Fruit fly (Drosophila melanogaster): ENCODE data around the gene wol.

The wol gene

dm6 chr2L:8292159-8292887, 10.5 kb downstream of the wol start (continued):
- TF ChIP-seq ss (GFP tag; optimal IDR thresholded peaks at IDR 0.05): peak in 1 of 2 experiments; percentile 33
- TF ChIP-seq CG10631 (GFP tag; optimal IDR thresholded peaks at IDR 0.05): peak; percentile 57
- TF ChIP-seq vri (GFP tag; optimal IDR thresholded peaks at IDR 0.05): peak; percentile 66
- peak in 1 of 2 experiments; percentile 56 for TF ChIP-seq salr (GFP tag; optimal IDR thresholded peaks at IDR 0.05)
- peak; percentile 93 for TF ChIP-seq svp (GFP tag)
- TF ChIP-seq net (GFP tag; optimal IDR thresholded peaks at IDR 0.05): peak; percentile 58
- TF ChIP-seq Sox15 (GFP tag; optimal IDR thresholded peaks at IDR 0.05): peak; percentile 13
- peak; percentile 95 for TF ChIP-seq CG15336 (GFP tag; IDR thresholded peaks at IDR 0.05)
- peak; percentile 54 for TF ChIP-seq Met (GFP tag; optimal IDR thresholded peaks at IDR 0.05)
- peak; percentile 92 for TF ChIP-seq Hr4 (GFP tag; optimal IDR thresholded peaks at IDR 0.05)
- peak; percentile 11 for TF ChIP-seq Ets21C (GFP tag; optimal IDR thresholded peaks at IDR 0.05)
- peak; percentile 51 for TF ChIP-seq Smox (GFP tag; optimal IDR thresholded peaks at IDR 0.05)
- peak; percentile 92 for TF ChIP-seq CG32006 (GFP tag; optimal IDR thresholded peaks at IDR 0.05)
- peak; percentile 55 for TF ChIP-seq Sox102F (GFP tag; optimal IDR thresholded peaks at IDR 0.05)
- TF ChIP-seq CG8632 (GFP tag; optimal IDR thresholded peaks at IDR 0.05): peak; percentile 59
- peak; percentile 46 for TF ChIP-seq CG31627 (GFP tag; optimal IDR thresholded peaks at IDR 0.05)
- TF ChIP-seq Hr39 (GFP tag; optimal IDR thresholded peaks at IDR 0.05): peak; percentile 59
- peak; percentile 86 for TF ChIP-seq Gug (GFP tag; IDR thresholded peaks at IDR 0.05)
- peak; percentile 66 for TF ChIP-seq lz (GFP tag; optimal IDR thresholded peaks at IDR 0.05)

DNA sequence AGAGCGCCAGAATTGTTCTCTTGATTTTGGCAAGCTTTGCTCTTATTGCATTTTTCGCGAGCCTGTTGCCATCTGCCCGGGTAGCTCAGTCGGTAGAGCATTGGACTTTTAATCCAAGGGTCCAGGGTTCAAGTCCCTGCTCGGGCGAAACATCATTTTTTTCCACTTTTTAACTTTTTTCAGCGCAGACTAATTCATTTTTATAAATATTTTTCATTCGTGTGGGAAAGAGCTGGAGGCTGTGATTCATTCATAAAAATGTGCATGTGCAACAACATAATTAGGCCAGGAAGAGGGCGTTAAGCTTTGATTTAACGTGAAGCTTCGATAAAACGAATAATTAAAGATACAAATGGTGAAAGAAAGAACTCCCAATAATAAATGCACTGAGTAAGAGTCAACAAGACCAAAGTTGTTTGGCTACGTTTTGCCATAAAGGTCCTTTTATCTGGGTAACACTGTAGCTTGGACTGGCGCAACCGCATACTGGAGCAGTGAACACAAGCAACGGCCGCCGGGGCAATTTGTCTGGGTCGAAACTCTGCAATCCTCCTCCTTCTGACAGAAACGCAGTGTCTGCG, 12.0 kb downstream of the wol start:
- peak; percentile 56 for TF ChIP-seq Sox15 (GFP tag; optimal IDR thresholded peaks at IDR 0.05)
- TF ChIP-seq Smox (GFP tag; optimal IDR thresholded peaks at IDR 0.05): peak; percentile 86
- peak; percentile 79 for TF ChIP-seq dsx (GFP tag; optimal IDR thresholded peaks at IDR 0.05; ENCODE audit: poor library complexity, severe bottlenecking)
- TF ChIP-seq Gug (GFP tag; IDR thresholded peaks at IDR 0.05): peak; percentile 76
- no peak for TF ChIP-seq dac (GFP tag; optimal IDR thresholded peaks at IDR 0.05)
- TF ChIP-seq Lpt (GFP tag; optimal IDR thresholded peaks at IDR 0.05): peak; percentile 32
- TF ChIP-seq Sox14 (GFP tag; optimal IDR thresholded peaks at IDR 0.05): peak; percentile 82
- TF ChIP-seq CG11902 (GFP tag; optimal IDR thresholded peaks at IDR 0.05): peak; percentile 77
- peak; percentile 68 for TF ChIP-seq CG11294 (GFP tag; IDR thresholded peaks at IDR 0.05)
- peak; percentile 51 for TF ChIP-seq CG4318 (GFP tag; optimal IDR thresholded peaks at IDR 0.05)
- TF ChIP-seq topi (GFP tag; optimal IDR thresholded peaks at IDR 0.05): peak; percentile 88
- TF ChIP-seq CG10631 (GFP tag; optimal IDR thresholded peaks at IDR 0.05): peak; percentile 75
- TF ChIP-seq Eip93F (GFP tag; optimal IDR thresholded peaks at IDR 0.05): peak; percentile 85
- peak; percentile 87 for TF ChIP-seq lz (GFP tag; optimal IDR thresholded peaks at IDR 0.05)
- peak; percentile 82 for TF ChIP-seq net (GFP tag; optimal IDR thresholded peaks at IDR 0.05)
- peak; percentile 76 for TF ChIP-seq CG32006 (GFP tag; optimal IDR thresholded peaks at IDR 0.05)
- TF ChIP-seq fd59A (GFP tag; optimal IDR thresholded peaks at IDR 0.05): peak; percentile 79
- peak; percentile 79 for TF ChIP-seq CG10669 (GFP tag; optimal IDR thresholded peaks at IDR 0.05)
- peak; percentile 77 for TF ChIP-seq Ets96B (tag; optimal IDR thresholded peaks at IDR 0.05)
- TF ChIP-seq cyc (GFP tag; optimal IDR thresholded peaks at IDR 0.05): peak; percentile 87
- peak; percentile 79 for TF ChIP-seq CG3032 (tag; optimal IDR thresholded peaks at IDR 0.05)
- peak; percentile 81 for TF ChIP-seq CG8319 (GFP tag; optimal IDR thresholded peaks at IDR 0.05)
- TF ChIP-seq pdm3 (GFP tag; optimal IDR thresholded peaks at IDR 0.05): peak; percentile 80
- TF ChIP-seq Eip75B (GFP tag; optimal IDR thresholded peaks at IDR 0.05): peak; percentile 88
- TF ChIP-seq CG8632 (GFP tag; optimal IDR thresholded peaks at IDR 0.05): peak; percentile 70
- TF ChIP-seq CG15336 (GFP tag; IDR thresholded peaks at IDR 0.05): peak; percentile 77
- TF ChIP-seq CG7368 (GFP tag; optimal IDR thresholded peaks at IDR 0.05): peak; percentile 73
- TF ChIP-seq achi (GFP tag; optimal IDR thresholded peaks at IDR 0.05): peak; percentile 86
- TF ChIP-seq fkh (GFP tag; optimal IDR thresholded peaks at IDR 0.05): no peak
- TF ChIP-seq Sox102F (GFP tag; optimal IDR thresholded peaks at IDR 0.05): peak; percentile 89
- peak; percentile 85 for TF ChIP-seq eg (GFP tag; IDR thresholded peaks at IDR 0.05)
- TF ChIP-seq Hr4 (GFP tag; optimal IDR thresholded peaks at IDR 0.05): peak; percentile 85
- peak; percentile 72 for TF ChIP-seq CG6276 (GFP tag; optimal IDR thresholded peaks at IDR 0.05)
- TF ChIP-seq Hr39 (GFP tag; optimal IDR thresholded peaks at IDR 0.05): peak; percentile 87
- peak; percentile 90 for TF ChIP-seq CG3919 (GFP tag; optimal IDR thresholded peaks at IDR 0.05)
- peak; percentile 91 for TF ChIP-seq Met (GFP tag; optimal IDR thresholded peaks at IDR 0.05)
- peak; percentile 47 to 69 for TF ChIP-seq salr (GFP tag; optimal IDR thresholded peaks at IDR 0.05)
- peak; percentile 66 for TF ChIP-seq Blimp-1 (GFP tag; optimal IDR thresholded peaks at IDR 0.05)
- TF ChIP-seq CG9139 (GFP tag; optimal IDR thresholded peaks at IDR 0.05): peak; percentile 74
- TF ChIP-seq CG6163 (GFP tag; IDR thresholded peaks at IDR 0.05): peak; percentile 95

All from whole organism, prepupa.